Fruit fly (Drosophila melanogaster) whole organism, wandering third instar larva: Measurements from ENCODE around the gene CG42537.

Experiments
- Abd-B ChIP-seq: fragments of >200 bp; optimal IDR thresholded peaks from 2 replicates; lab custom pipeline; 2017; ENCODE audit warnings: missing biosample characterization, missing genetic modification characterization
- CG32264 ChIP-seq: fragments of 200-800 bp; sonication (Bioruptor generic); optimal IDR thresholded peaks from 2 replicates; lab custom pipeline; 2016; ENCODE audit warnings: missing biosample characterization, missing genetic modification characterization
- CG9705 ChIP-seq: fragments of 200-800 bp; sonication (Bioruptor generic); optimal IDR thresholded peaks from 2 replicates; lab custom pipeline; 2018; ENCODE audit warnings: missing biosample characterization, mild to moderate bottlenecking, missing genetic modification characterization
- CrebA ChIP-seq: fragments of 200-800 bp; sonication (Bioruptor generic); optimal IDR thresholded peaks from 2 replicates; lab custom pipeline; 2016; ENCODE audit warnings: missing biosample characterization, mild to moderate bottlenecking, missing genetic modification characterization, borderline replicate concordance
- Dfd ChIP-seq: fragments of >200 bp; optimal IDR thresholded peaks from 2 replicates; lab custom pipeline; 2017; ENCODE audit warnings: missing biosample characterization, missing genetic modification characterization
- Dif ChIP-seq: fragments of 200-275, 200-300 bp; sonication (Bioruptor generic); optimal IDR thresholded peaks from 2 replicates; lab custom pipeline; 2018; ENCODE audit warnings: missing biosample characterization, missing genetic modification characterization; ENCODE audit not compliant: partially characterized antibody
- GATAd ChIP-seq: sonication (Bioruptor generic); optimal IDR thresholded peaks from 2 replicates; lab custom pipeline; 2016; ENCODE audit warnings: missing biosample characterization, missing genetic modification characterization
- HLH106 ChIP-seq: fragments of 200-800 bp; optimal IDR thresholded peaks from 3 replicates; lab custom pipeline; 2019; ENCODE audit warnings: missing biosample characterization, mild to moderate bottlenecking, missing genetic modification characterization, moderate library complexity
- Hnf4 ChIP-seq: fragments of 200-800 bp; sonication (Bioruptor generic); optimal IDR thresholded peaks from 2 replicates; lab custom pipeline; 2016; ENCODE audit warnings: missing biosample characterization, mild to moderate bottlenecking, missing genetic modification characterization
- Hr78 ChIP-seq: fragments of >200 bp; optimal IDR thresholded peaks from 2 replicates; lab custom pipeline; 2017; ENCODE audit warnings: missing biosample characterization, missing genetic modification characterization
- Hr83 ChIP-seq: fragments of 200-300 bp; sonication (Bioruptor generic); optimal IDR thresholded peaks from 2 replicates; lab custom pipeline; 2016; ENCODE audit warnings: missing biosample characterization, mild to moderate bottlenecking, missing genetic modification characterization, moderate library complexity; ENCODE audit not compliant: poor library complexity, severe bottlenecking
- Jra ChIP-seq: sonication (Bioruptor generic); optimal IDR thresholded peaks from 2 replicates; lab custom pipeline; 2016; ENCODE audit warnings: missing biosample characterization, missing genetic modification characterization
- Mio ChIP-seq: sonication (Bioruptor generic); optimal IDR thresholded peaks from 2 replicates; lab custom pipeline; 2016; ENCODE audit warnings: missing biosample characterization, missing genetic modification characterization
- Myc ChIP-seq: fragments of >200 bp; optimal IDR thresholded peaks from 2 replicates; lab custom pipeline; 2017
- N ChIP-seq: fragments of >200 bp; optimal IDR thresholded peaks from 2 replicates; lab custom pipeline; 2018; ENCODE audit warnings: missing biosample characterization, missing external identifiers, missing genetic modification characterization
- OdsH ChIP-seq: fragments of 200-800 bp; sonication (Bioruptor generic); optimal IDR thresholded peaks from 2 replicates; lab custom pipeline; 2016; ENCODE audit warnings: missing biosample characterization, mild to moderate bottlenecking, missing genetic modification characterization
- Rel ChIP-seq, 2 experiments: fragments of 200-800 bp; sonication (Bioruptor generic) in 1 of 2; optimal IDR thresholded peaks; 2 replicates in 1 of 2; 3 replicates in 1 of 2; lab custom pipeline; 2016 to 2019; ENCODE audit warnings: mild to moderate bottlenecking in 2 of 2, missing biosample characterization in 2 of 2, missing genetic modification characterization in 2 of 2, moderate library complexity in 1 of 2
- Sp1 ChIP-seq: fragments of 200-800 bp; sonication (Bioruptor generic); optimal IDR thresholded peaks from 3 replicates; lab custom pipeline; 2019; ENCODE audit warnings: missing biosample characterization, mild to moderate bottlenecking, missing genetic modification characterization, moderate library complexity
- br ChIP-seq: fragments of 200-800 bp; sonication (Bioruptor generic); optimal IDR thresholded peaks from 2 replicates; lab custom pipeline; 2016; ENCODE audit warnings: missing biosample characterization, missing genetic modification characterization
- brk ChIP-seq: fragments of 200-800 bp; sonication (Bioruptor generic); optimal IDR thresholded peaks from 2 replicates; lab custom pipeline; 2016; ENCODE audit warnings: missing biosample characterization, mild to moderate bottlenecking, missing genetic modification characterization
- dl ChIP-seq, 2 experiments: fragments of 175-275, 200-275 bp in 1 of 2; fragments of 200-275 bp in 1 of 2; sonication (Bioruptor generic); optimal IDR thresholded peaks; lab custom pipeline; 2018; ENCODE audit warnings: mild to moderate bottlenecking in 2 of 2, missing biosample characterization in 2 of 2, missing genetic modification characterization in 2 of 2, moderate library complexity in 2 of 2; ENCODE audit not compliant: partially characterized antibody in 2 of 2, insufficient read depth in 1 of 2
- dsf ChIP-seq: sonication (Bioruptor generic); optimal IDR thresholded peaks from 2 replicates; lab custom pipeline; 2016; ENCODE audit warnings: missing biosample characterization, missing genetic modification characterization, borderline replicate concordance
- ey ChIP-seq: fragments of 200-800 bp; sonication (Bioruptor generic); optimal IDR thresholded peaks from 2 replicates; lab custom pipeline; 2016; ENCODE audit warnings: missing biosample characterization, missing genetic modification characterization
- fru ChIP-seq: fragments of 200-800 bp; sonication (Bioruptor generic); optimal IDR thresholded peaks from 3 replicates; lab custom pipeline; 2016; ENCODE audit warnings: missing biosample characterization, mild to moderate bottlenecking, missing genetic modification characterization
- h ChIP-seq: fragments of 200-800 bp; sonication (Bioruptor generic); optimal IDR thresholded peaks from 3 replicates; lab custom pipeline; 2016; ENCODE audit warnings: missing biosample characterization, mild to moderate bottlenecking, missing genetic modification characterization
- pan ChIP-seq: fragments of >200 bp; optimal IDR thresholded peaks from 2 replicates; lab custom pipeline; 2017
- psq ChIP-seq: fragments of 200-800 bp; sonication (Bioruptor generic); optimal IDR thresholded peaks from 3 replicates; lab custom pipeline; 2017; ENCODE audit warnings: missing biosample characterization, mild to moderate bottlenecking, missing genetic modification characterization, moderate library complexity
- rgr ChIP-seq: fragments of 200-800 bp; sonication (Bioruptor generic); optimal IDR thresholded peaks from 3 replicates; lab custom pipeline; 2016; ENCODE audit warnings: missing biosample characterization, mild to moderate bottlenecking, missing genetic modification characterization
- sage ChIP-seq: fragments of 200-800 bp; sonication (Bioruptor generic); optimal IDR thresholded peaks from 2 replicates; lab custom pipeline; 2016; ENCODE audit warnings: missing biosample characterization, mild to moderate bottlenecking, missing genetic modification characterization
- sv ChIP-seq: fragments of 200-800 bp; sonication (Bioruptor generic); optimal IDR thresholded peaks from 3 replicates; lab custom pipeline; 2016; ENCODE audit warnings: missing biosample characterization, missing genetic modification characterization
- tai ChIP-seq: sonication (Bioruptor generic); optimal IDR thresholded peaks from 2 replicates; lab custom pipeline; 2016; ENCODE audit warnings: missing biosample characterization, missing genetic modification characterization
- woc ChIP-seq: sonication (Bioruptor generic); optimal IDR thresholded peaks from 2 replicates; lab custom pipeline; 2016; ENCODE audit warnings: missing biosample characterization, mild to moderate bottlenecking, missing genetic modification characterization

CG42537 gene

dm6 chr3R:6419103-6419502, 41.5 kb downstream of the CG42537 start:
- TF ChIP-seq Hnf4 (GFP tag; lab: Kevin White, UChicago): no peak
- TF ChIP-seq sage (GFP tag; lab: Kevin White, UChicago): no peak
- no peak for TF ChIP-seq Mio (GFP tag; lab: Kevin White, UChicago)
- no peak for TF ChIP-seq ey (GFP tag; lab: Kevin White, UChicago)
- TF ChIP-seq tai: no peak
- TF ChIP-seq Myc: no peak
- TF ChIP-seq pan (lab: Kevin White, UChicago): no peak
- TF ChIP-seq br: no peak
- no peak for TF ChIP-seq Sp1 (GFP tag; lab: Kevin White, UChicago)
- no peak for TF ChIP-seq h
- no peak for TF ChIP-seq dsf

- no peak for TF ChIP-seq Myc
- peak; percentile 31 for TF ChIP-seq psq
- TF ChIP-seq CG32264: no peak
- TF ChIP-seq Dif: no peak
- TF ChIP-seq brk (GFP tag; lab: Kevin White, UChicago): no peak
- TF ChIP-seq N (GFP tag; lab: Kevin White, UChicago): no peak
- no peak for TF ChIP-seq HLH106
- TF ChIP-seq dl (GFP tag; optimal IDR thresholded peaks at IDR 0.05; lab: Kevin White, UChicago; ENCODE audit: insufficient read depth in 1 of 2, partially characterized antibody in 2 of 2): peak in 1 of 2 experiments; percentile 11
- no peak for TF ChIP-seq Jra (GFP tag; lab: Kevin White, UChicago)
- TF ChIP-seq Dfd (GFP tag; lab: Kevin White, UChicago): no peak
- TF ChIP-seq Hnf4 (GFP tag; lab: Kevin White, UChicago): no peak
- TF ChIP-seq Hr78 (GFP tag; lab: Kevin White, UChicago): no peak
- no peak for TF ChIP-seq GATAd (GFP tag; lab: Kevin White, UChicago)
- TF ChIP-seq Rel (GFP tag; optimal IDR thresholded peaks at IDR 0.05; lab: Kevin White, UChicago): no peak
- TF ChIP-seq Rel (tag; optimal IDR thresholded peaks at IDR 0.05; lab: Kevin White, UChicago): no peak
- no peak for TF ChIP-seq h
- no peak for TF ChIP-seq Abd-B (GFP tag; lab: Kevin White, UChicago)
- peak; percentile 14 for TF ChIP-seq Hr83
- TF ChIP-seq Mio (GFP tag; lab: Kevin White, UChicago): no peak
- no peak for TF ChIP-seq sage (GFP tag; lab: Kevin White, UChicago)
These were observed 42.3 kb downstream of the CG42537 start for dm6 chr3R:6419942-6420341.

dm6 chr3R:6421263-6421662, 43.7 kb downstream of the CG42537 start:
- TF ChIP-seq pan (lab: Kevin White, UChicago): no peak
- no peak for TF ChIP-seq h
- no peak for TF ChIP-seq sage (GFP tag; lab: Kevin White, UChicago)
- no peak for TF ChIP-seq CrebA (GFP tag; lab: Kevin White, UChicago)
- TF ChIP-seq CG32264: no peak
- TF ChIP-seq Jra (GFP tag; lab: Kevin White, UChicago): no peak
- no peak for TF ChIP-seq Rel (GFP tag; optimal IDR thresholded peaks at IDR 0.05; lab: Kevin White, UChicago)
- TF ChIP-seq Rel (tag; optimal IDR thresholded peaks at IDR 0.05; lab: Kevin White, UChicago): no peak

DNA sequence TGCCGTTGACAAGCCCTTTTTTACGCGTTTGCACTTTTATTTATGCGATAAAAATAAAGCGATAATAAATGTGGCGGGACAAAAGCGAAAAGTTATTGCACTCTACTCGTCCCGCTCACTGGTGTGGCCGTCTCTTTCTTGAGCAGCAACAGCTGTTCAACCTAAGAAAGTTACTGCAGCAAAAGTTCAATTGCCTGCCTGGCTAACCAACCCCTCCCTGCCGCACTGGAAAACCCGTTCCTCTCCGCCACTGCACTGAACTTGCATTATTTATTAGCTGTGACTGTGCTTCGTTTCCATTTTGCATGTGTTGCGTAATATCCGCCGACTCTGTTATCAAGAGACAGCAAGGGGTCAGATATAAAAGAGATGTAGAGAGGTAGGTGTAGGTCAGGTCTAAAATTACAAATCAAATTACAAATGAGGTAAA, 44.1 kb downstream of the CG42537 start:
- TF ChIP-seq woc (no peak), Rel (GFP tag; optimal IDR thresholded peaks at IDR 0.05; lab: Kevin White, UChicago) (no peak), Rel (tag; optimal IDR thresholded peaks at IDR 0.05; lab: Kevin White, UChicago) (no peak), dsf (no peak), brk (GFP tag; lab: Kevin White, UChicago) (peak; percentile 43), CG9705 (GFP tag; lab: Kevin White, UChicago) (no peak), OdsH (no peak), rgr (GFP tag; lab: Kevin White, UChicago) (peak; percentile 11), sv (no peak), Hr83 (peak; percentile 49), Hnf4 (GFP tag; lab: Kevin White, UChicago) (no peak), HLH106 (peak; percentile 27), fru (GFP tag; lab: Kevin White, UChicago) (peak; percentile 36), psq (peak; percentile 38), Dfd (GFP tag; lab: Kevin White, UChicago) (no peak), h (peak; percentile 18), Abd-B (GFP tag; lab: Kevin White, UChicago) (no peak), CrebA (GFP tag; lab: Kevin White, UChicago) (peak; percentile 59), Mio (GFP tag; lab: Kevin White, UChicago) (no peak), pan (lab: Kevin White, UChicago) (no peak)
